Worm (Caenorhabditis elegans) whole organism, dauer: ENCODE data around the gene F08F8.9.

Source experiments
- unc-62 ChIP-seq: sonication (generic microtip); optimal IDR thresholded peaks from 2 replicates; lab custom pipeline; 2017; ENCODE audit warnings: missing biosample characterization, missing genetic modification reagents, missing genetic modification characterization

F08F8.9 gene

ce11 chrIII:7319390-7319789 is 34.4 kb downstream of the F08F8.9 start, which contains the start of gene F56C9.8:
F56C9.8 (minus strand) TSS chrIII:7319509.
- TF ChIP-seq unc-62 = no peak

ce11 chrIII:7317354-7317753 is 36.4 kb downstream of the F08F8.9 start:
- no peak for TF ChIP-seq unc-62

- no peak for TF ChIP-seq unc-62
These were observed 38.7 kb downstream of the F08F8.9 start, which contains the start of gene nspg-6 for ce11 chrIII:7314927-7315547. nspg-6 (minus strand) TSS chrIII:7314977.

ce11 chrIII:7314473-7314872 is 39.3 kb downstream of the F08F8.9 start:
- no peak for TF ChIP-seq unc-62

- TF ChIP-seq unc-62 = no peak
These were observed 43.0 kb downstream of the F08F8.9 start, which contains the start of the genes F56C9.6 and F56C9.3 for ce11 chrIII:7310662-7311340. F56C9.6 (minus strand) TSS chrIII:7310773. F56C9.3 (plus strand) TSS chrIII:7311290.

- no peak for TF ChIP-seq unc-62
These were observed 45.1 kb downstream of the F08F8.9 start, which contains the start of gene acbp-4 for ce11 chrIII:7308600-7309109. acbp-4 (minus strand) TSS chrIII:7309109.

- no peak for TF ChIP-seq unc-62
These were observed 48.2 kb downstream of the F08F8.9 start for ce11 chrIII:7305649-7305977.

- TF ChIP-seq unc-62 = no peak
These were observed 48.7 kb downstream of the F08F8.9 start for ce11 chrIII:7304961-7305648.

ce11 chrIII:7301668-7302067 is 52.1 kb downstream of the F08F8.9 start:
- no peak for TF ChIP-seq unc-62

- TF ChIP-seq unc-62 = no peak
These were observed 53.0 kb downstream of the F08F8.9 start for ce11 chrIII:7300763-7301162.

- no peak for TF ChIP-seq unc-62
These were observed 53.6 kb downstream of the F08F8.9 start for ce11 chrIII:7300169-7300568.

- no peak for TF ChIP-seq unc-62
These were observed 54.3 kb downstream of the F08F8.9 start, which contains the start of the genes B0361.14 and B0361.9 for ce11 chrIII:7299466-7299865. B0361.14 (minus strand) TSS chrIII:7299531. B0361.9 (minus strand) TSS chrIII:7299631.
